Worm (Caenorhabditis elegans) whole organism, early embryonic: ENCODE measurements around the gene spp-20.

Source experiments
- B0310.2 ChIP-seq: sonication (generic microtip); optimal IDR thresholded peaks from 2 replicates; lab custom pipeline; 2016; ENCODE audit warnings: mild to moderate bottlenecking, missing genetic modification characterization, missing compliant biosample characterization
- F13C5.2 ChIP-seq: sonication (generic microtip); optimal IDR thresholded peaks from 2 replicates; lab custom pipeline; 2017; ENCODE audit warnings: mild to moderate bottlenecking, missing genetic modification characterization, inconsistent platforms, missing compliant biosample characterization
- aly-1 ChIP-seq: sonication (generic microtip); optimal IDR thresholded peaks from 2 replicates; lab custom pipeline; 2016; ENCODE audit warnings: missing genetic modification characterization, missing compliant biosample characterization
- ama-1 ChIP-seq: fragments of 150-350 bp; optimal IDR thresholded peaks from 2 replicates; lab custom pipeline; 2014
- ceh-13 ChIP-seq: fragments of 200-800 bp; sonication (Bioruptor generic); optimal IDR thresholded peaks from 2 replicates; lab custom pipeline; 2018; ENCODE audit warnings: mild to moderate bottlenecking, missing genetic modification characterization, missing compliant biosample characterization
- ceh-36 ChIP-seq: sonication (generic microtip); optimal IDR thresholded peaks from 2 replicates; lab custom pipeline; 2016; ENCODE audit warnings: missing genetic modification characterization, inconsistent platforms, missing compliant biosample characterization
- ets-7 ChIP-seq: sonication (generic microtip); optimal IDR thresholded peaks from 2 replicates; lab custom pipeline; 2016; ENCODE audit warnings: missing genotype, missing genetic modification characterization, missing compliant biosample characterization
- flt-1 ChIP-seq: fragments of 200-800 bp; sonication (Bioruptor generic); IDR thresholded peaks from 2 replicates; pipeline ENCODE4 v1.3.6; 2022; ENCODE audit warnings: missing genetic modification characterization, missing compliant biosample characterization
- hmbx-1 ChIP-seq: sonication (generic microtip); optimal IDR thresholded peaks from 2 replicates; lab custom pipeline; 2016; ENCODE audit warnings: mild to moderate bottlenecking, missing genetic modification characterization, missing compliant biosample characterization
- hmg-4 ChIP-seq: fragments of 200-800 bp; sonication (Bioruptor generic); optimal IDR thresholded peaks from 2 replicates; lab custom pipeline; 2018; ENCODE audit warnings: mild to moderate bottlenecking, missing genetic modification characterization, missing compliant biosample characterization
- hnd-1 ChIP-seq: sonication (generic microtip); optimal IDR thresholded peaks from 2 replicates; lab custom pipeline; 2016; ENCODE audit warnings: missing genetic modification characterization, missing compliant biosample characterization
- pes-1 ChIP-seq: fragments of 200-800 bp; sonication (Bioruptor generic); IDR thresholded peaks from 2 replicates; pipeline ENCODE4 v1.3.6; 2022; ENCODE audit warnings: missing genetic modification reagents, missing genetic modification characterization, missing compliant biosample characterization
- scrt-1 ChIP-seq: fragments of 200-800 bp; sonication (Bioruptor generic); IDR thresholded peaks from 2 replicates; pipeline ENCODE4 v1.3.6; 2022; ENCODE audit warnings: missing genetic modification characterization, missing compliant biosample characterization
- sea-1 ChIP-seq: fragments of 200-800 bp; sonication (Bioruptor generic); conservative IDR thresholded peaks from 2 replicates; pipeline ENCODE4 v1.3.6; 2022; ENCODE audit warnings: missing genetic modification characterization, missing compliant biosample characterization
- tbx-11 ChIP-seq: fragments of 200-800 bp; sonication (Bioruptor generic); IDR thresholded peaks from 2 replicates; pipeline ENCODE4 v1.3.6; 2022; ENCODE audit warnings: missing genetic modification characterization, missing compliant biosample characterization
- tbx-37 ChIP-seq: fragments of 200-800 bp; sonication (Bioruptor generic); conservative IDR thresholded peaks from 2 replicates; pipeline ENCODE4 v1.3.6; 2022; ENCODE audit warnings: missing genetic modification reagents, missing genetic modification characterization, missing compliant biosample characterization
- tra-4 ChIP-seq: sonication (generic microtip); optimal IDR thresholded peaks from 2 replicates; lab custom pipeline; 2017; ENCODE audit warnings: missing genetic modification characterization, missing compliant biosample characterization

Gene spp-20

ce11 chrV:6538323-6538722 is 19.7 kb downstream of the spp-20 start:
- no peak for TF ChIP-seq ama-1 (lab: Kevin White, UChicago)
- peak; percentile 17 for TF ChIP-seq hmg-4 (GFP tag; lab: Kevin White, UChicago)
- TF ChIP-seq B0310.2: no peak
- TF ChIP-seq hmbx-1 (tag; lab: Kevin White, UChicago): no peak
- no peak for TF ChIP-seq ets-7 (tag; lab: Kevin White, UChicago)
- TF ChIP-seq scrt-1 (GFP tag; lab: Robert Waterston, UW): no peak
- peak; percentile 5 for TF ChIP-seq aly-1 (tag; lab: Kevin White, UChicago)
- TF ChIP-seq tbx-37: no peak
- no peak for TF ChIP-seq tbx-11 (GFP tag; lab: Robert Waterston, UW)
- no peak for TF ChIP-seq ceh-13 (GFP tag; lab: Kevin White, UChicago)
- TF ChIP-seq sea-1 (GFP tag; lab: Robert Waterston, UW): no peak
- TF ChIP-seq tra-4 (tag; lab: Kevin White, UChicago): no peak
- TF ChIP-seq hnd-1: no peak
- no peak for TF ChIP-seq pes-1 (GFP tag; lab: Robert Waterston, UW)

DNA sequence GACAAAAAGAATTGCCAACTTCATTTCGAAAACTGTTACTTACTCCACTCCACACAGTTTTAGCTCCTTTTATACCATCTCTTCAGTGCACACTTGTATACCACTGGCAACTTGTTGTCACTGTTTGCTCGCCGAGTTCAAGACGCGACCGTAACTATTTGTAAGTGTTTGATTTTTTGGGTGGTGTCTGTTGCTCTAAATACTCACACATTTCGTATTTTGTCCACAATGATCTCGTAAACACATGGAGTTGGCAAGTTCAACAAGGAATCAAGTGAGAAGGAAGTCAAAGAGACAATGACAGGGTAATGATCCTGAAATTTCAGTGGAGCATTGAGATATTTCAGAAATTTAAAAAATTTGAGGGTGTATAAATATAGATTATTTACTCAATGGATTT is 25.0 kb downstream of the spp-20 start, which contains the start of gene hpo-26:
TSS of gene hpo-26 (minus strand) at position 31 of the 400 bp plus-strand sequence.
- TF ChIP-seq pes-1 (GFP tag; lab: Robert Waterston, UW): no peak

- no peak for TF ChIP-seq ama-1 (lab: Kevin White, UChicago)
- no peak for TF ChIP-seq aly-1 (tag; lab: Kevin White, UChicago)
- TF ChIP-seq ets-7 (tag; lab: Kevin White, UChicago): no peak
- no peak for TF ChIP-seq sea-1 (GFP tag; lab: Robert Waterston, UW)
Measured at ce11 chrV:6524757-6525156, 33.2 kb downstream of the spp-20 start, which contains the start of gene acs-1. Gene acs-1 (plus strand): TSS chrV:6524989.

ce11 chrV:6522879-6523497 is 35.0 kb downstream of the spp-20 start:
- TF ChIP-seq tra-4 (tag; lab: Kevin White, UChicago) (no peak), hnd-1 (no peak), aly-1 (tag; lab: Kevin White, UChicago) (no peak)

ce11 chrV:6520385-6521080 is 37.5 kb downstream of the spp-20 start, which contains the start of the genes F46E10.2 and F46E10.18:
Gene F46E10.2 (plus strand): TSS chrV:6520435.
Gene F46E10.18 (plus strand): TSS chrV:6521030.
- TF ChIP-seq hmg-4 (GFP tag; lab: Kevin White, UChicago): no peak
- no peak for TF ChIP-seq pes-1 (GFP tag; lab: Robert Waterston, UW)
- no peak for TF ChIP-seq ceh-13 (GFP tag; lab: Kevin White, UChicago)
- no peak for TF ChIP-seq aly-1 (tag; lab: Kevin White, UChicago)
- TF ChIP-seq hnd-1: no peak
- no peak for TF ChIP-seq scrt-1 (GFP tag; lab: Robert Waterston, UW)
- no peak for TF ChIP-seq tbx-37
- no peak for TF ChIP-seq B0310.2
- no peak for TF ChIP-seq ceh-36 (tag; lab: Kevin White, UChicago)
- TF ChIP-seq sea-1 (GFP tag; lab: Robert Waterston, UW): no peak
- no peak for TF ChIP-seq F13C5.2 (tag; lab: Kevin White, UChicago)
- no peak for TF ChIP-seq ama-1 (lab: Kevin White, UChicago)
- TF ChIP-seq hmbx-1 (tag; lab: Kevin White, UChicago): no peak
- no peak for TF ChIP-seq ets-7 (tag; lab: Kevin White, UChicago)
- no peak for TF ChIP-seq flt-1
- no peak for TF ChIP-seq tra-4 (tag; lab: Kevin White, UChicago)
- no peak for TF ChIP-seq tbx-11 (GFP tag; lab: Robert Waterston, UW)

DNA sequence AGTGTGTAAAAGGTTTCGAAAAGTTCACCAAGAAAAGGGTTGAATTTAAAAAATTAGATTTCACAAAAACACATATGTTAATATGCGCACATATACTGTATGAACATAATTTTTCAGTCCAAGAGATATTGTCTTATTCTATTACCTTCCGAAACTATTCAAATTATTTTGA is 39.9 kb downstream of the spp-20 start, which contains the start of gene F46E10.3:
TSS of gene F46E10.3 (plus strand) at position 73 of the 172 bp plus-strand sequence.
- TF ChIP-seq ets-7 (tag; lab: Kevin White, UChicago): no peak
- TF ChIP-seq tbx-11 (GFP tag; lab: Robert Waterston, UW): no peak
- TF ChIP-seq aly-1 (tag; lab: Kevin White, UChicago): no peak
- TF ChIP-seq ceh-36 (tag; lab: Kevin White, UChicago): no peak
- TF ChIP-seq hmg-4 (GFP tag; lab: Kevin White, UChicago): no peak
- no peak for TF ChIP-seq scrt-1 (GFP tag; lab: Robert Waterston, UW)
- TF ChIP-seq tbx-37: no peak
- TF ChIP-seq B0310.2: no peak
- no peak for TF ChIP-seq F13C5.2 (tag; lab: Kevin White, UChicago)
- TF ChIP-seq pes-1 (GFP tag; lab: Robert Waterston, UW): no peak
- TF ChIP-seq hmbx-1 (tag; lab: Kevin White, UChicago): no peak
- TF ChIP-seq sea-1 (GFP tag; lab: Robert Waterston, UW): no peak
- no peak for TF ChIP-seq hnd-1
- TF ChIP-seq tra-4 (tag; lab: Kevin White, UChicago): no peak
- no peak for TF ChIP-seq ceh-13 (GFP tag; lab: Kevin White, UChicago)
- no peak for TF ChIP-seq flt-1
- no peak for TF ChIP-seq ama-1 (lab: Kevin White, UChicago)

DNA sequence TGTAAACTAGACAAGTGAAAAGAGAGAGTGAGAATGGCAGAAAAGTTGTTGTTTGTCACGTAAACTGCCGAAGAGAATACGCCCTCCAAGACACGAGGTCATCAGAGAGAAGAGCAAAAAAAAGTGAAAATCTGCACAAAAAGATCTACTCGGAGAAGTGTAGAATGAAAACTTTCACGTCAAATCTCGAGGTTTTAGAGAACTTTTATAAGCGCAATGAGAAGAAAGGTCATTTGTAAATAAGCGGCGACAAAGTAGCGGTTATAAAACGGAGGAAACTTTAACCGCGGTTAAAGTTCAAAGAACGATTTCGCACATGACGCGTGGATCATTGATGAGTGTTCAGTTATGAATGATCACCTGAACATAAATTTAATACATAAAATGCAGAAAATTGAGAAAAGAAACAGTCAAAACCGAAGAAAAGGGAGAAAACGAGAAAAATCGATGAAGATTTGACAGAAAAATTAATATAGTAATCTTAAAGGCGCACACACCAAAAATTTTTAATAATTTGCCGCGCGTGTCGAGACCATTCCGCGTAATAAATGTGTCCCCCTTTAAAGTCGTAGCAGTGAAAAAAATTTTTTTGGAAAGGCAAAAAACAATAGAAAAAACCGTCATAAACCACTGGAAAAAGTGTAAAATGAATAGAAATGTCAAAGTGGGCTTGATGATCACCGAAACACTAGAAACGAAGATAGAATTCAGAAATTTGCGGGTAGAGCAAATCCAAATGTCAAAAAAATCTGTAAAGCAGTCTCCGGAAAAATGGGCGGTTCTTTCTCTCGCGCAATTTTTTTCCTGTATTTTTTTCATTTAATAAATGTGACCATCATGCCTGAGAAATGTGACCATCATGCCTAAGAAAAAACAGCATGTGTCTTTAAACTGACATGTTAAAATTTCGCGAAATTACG is 40.4 kb downstream of the spp-20 start:
- TF ChIP-seq tbx-37 (no peak), hmbx-1 (tag; lab: Kevin White, UChicago) (no peak), tbx-11 (GFP tag; lab: Robert Waterston, UW) (no peak)
